Worm (Caenorhabditis elegans) whole organism, L3 larva: ENCODE data around the gene F59E11.2.

ENCODE experiments used
- aly-2 ChIP-seq: fragments of 150-350 bp; optimal IDR thresholded peaks from 2 replicates; lab custom pipeline; 2014; ENCODE audit warnings: missing biosample characterization, missing genetic modification characterization
- ama-1 ChIP-seq: fragments of 150-350 bp; optimal IDR thresholded peaks from 2 replicates; lab custom pipeline; 2018
- ceh-16 ChIP-seq: sonication (generic microtip); optimal IDR thresholded peaks from 2 replicates; lab custom pipeline; 2017; ENCODE audit warnings: missing biosample characterization, missing genetic modification characterization
- ceh-28 ChIP-seq: fragments of 150-350 bp; optimal IDR thresholded peaks from 2 replicates; lab custom pipeline; 2014; ENCODE audit warnings: missing biosample characterization, missing genetic modification reagents, missing genetic modification characterization
- ceh-9 ChIP-seq: sonication (generic microtip); optimal IDR thresholded peaks from 2 replicates; lab custom pipeline; 2018; ENCODE audit warnings: missing biosample characterization, missing genetic modification characterization
- daf-12 ChIP-seq: fragments of 150-350 bp; optimal IDR thresholded peaks from 2 replicates; lab custom pipeline; 2014; ENCODE audit warnings: missing biosample characterization, missing genetic modification reagents, missing genetic modification characterization
- egl-5 ChIP-seq: fragments of 150-350 bp; optimal IDR thresholded peaks from 2 replicates; lab custom pipeline; 2017; ENCODE audit warnings: missing biosample characterization, missing genetic modification reagents, missing genetic modification characterization, inconsistent platforms
- elt-1 ChIP-seq: fragments of 150-350 bp; optimal IDR thresholded peaks from 2 replicates; lab custom pipeline; 2014; ENCODE audit warnings: missing biosample characterization, missing genetic modification characterization
- elt-3 ChIP-seq, 3 experiments: fragments of 150-350 bp in 1 of 3; sonication (generic microtip) in 2 of 3; optimal IDR thresholded peaks; 2 replicates in 2 of 3; 4 replicates in 1 of 3; lab custom pipeline; 2014 to 2017; ENCODE audit warnings: missing biosample characterization in 3 of 3, missing genetic modification characterization in 3 of 3
- eor-1 ChIP-seq, 2 experiments: fragments of 150-350 bp; optimal IDR thresholded peaks; 2 replicates each; lab custom pipeline; 2014 to 2018; ENCODE audit warnings: missing biosample characterization in 2 of 2, missing genetic modification characterization in 2 of 2
- fkh-10 ChIP-seq: sonication (generic microtip); optimal IDR thresholded peaks from 2 replicates; lab custom pipeline; 2017; ENCODE audit warnings: missing biosample characterization, missing genetic modification reagents, missing genetic modification characterization
- fos-1 ChIP-seq: fragments of 150-350 bp; optimal IDR thresholded peaks from 2 replicates; lab custom pipeline; 2014; ENCODE audit warnings: missing biosample characterization, missing genetic modification characterization
- hmg-11 ChIP-seq: sonication (generic microtip); optimal IDR thresholded peaks from 2 replicates; lab custom pipeline; 2016; ENCODE audit warnings: missing genetic modification characterization, missing compliant biosample characterization
- jun-1 ChIP-seq: fragments of 150-350 bp; optimal IDR thresholded peaks from 2 replicates; lab custom pipeline; 2014; ENCODE audit warnings: missing biosample characterization, missing genetic modification reagents, missing genetic modification characterization
- lin-15B ChIP-seq: fragments of 150-350 bp; optimal IDR thresholded peaks from 2 replicates; lab custom pipeline; 2014; ENCODE audit warnings: missing biosample characterization, missing genetic modification characterization
- lin-39 ChIP-seq: fragments of 150-350 bp; optimal IDR thresholded peaks from 2 replicates; lab custom pipeline; 2018; ENCODE audit warnings: missing biosample characterization, missing genetic modification reagents, missing genetic modification characterization
- mdl-1 ChIP-seq: fragments of 150-350 bp; optimal IDR thresholded peaks from 2 replicates; lab custom pipeline; 2014; ENCODE audit warnings: missing biosample characterization, missing genetic modification characterization
- mml-1 ChIP-seq: fragments of 150-350 bp; sonication (generic microtip); optimal IDR thresholded peaks from 3 replicates; lab custom pipeline; 2014; ENCODE audit warnings: missing biosample characterization, missing genetic modification characterization
- nfya-1 ChIP-seq: sonication (generic microtip); optimal IDR thresholded peaks from 2 replicates; lab custom pipeline; 2017; ENCODE audit warnings: missing genetic modification characterization, mild to moderate bottlenecking, missing compliant biosample characterization, antibody characterized with exemption, moderate library complexity; ENCODE audit not compliant: insufficient read depth
- nhr-11 ChIP-seq: fragments of 150-350 bp; optimal IDR thresholded peaks from 2 replicates; lab custom pipeline; 2014; ENCODE audit warnings: missing biosample characterization, missing genetic modification characterization
- nhr-237 ChIP-seq: fragments of 150-350 bp; optimal IDR thresholded peaks from 2 replicates; lab custom pipeline; 2014; ENCODE audit warnings: missing biosample characterization, missing genetic modification characterization
- nhr-25 ChIP-seq: sonication (generic microtip); optimal IDR thresholded peaks from 2 replicates; lab custom pipeline; 2017; ENCODE audit warnings: missing biosample characterization, missing genetic modification characterization
- nhr-28 ChIP-seq: fragments of 150-350 bp; optimal IDR thresholded peaks from 2 replicates; lab custom pipeline; 2014; ENCODE audit warnings: missing biosample characterization, missing genetic modification characterization
- nhr-43 ChIP-seq: sonication (generic microtip); optimal IDR thresholded peaks from 2 replicates; lab custom pipeline; 2016; ENCODE audit warnings: mild to moderate bottlenecking, missing genetic modification characterization, missing compliant biosample characterization; ENCODE audit not compliant: poor library complexity, severe bottlenecking
- nhr-77 ChIP-seq: fragments of 150-350 bp; optimal IDR thresholded peaks from 2 replicates; lab custom pipeline; 2014; ENCODE audit warnings: missing biosample characterization, missing genetic modification characterization
- pha-4 ChIP-seq: fragments of 150-350 bp; optimal IDR thresholded peaks from 2 replicates; lab custom pipeline; 2014; ENCODE audit warnings: missing biosample characterization, missing genetic modification reagents, missing genetic modification characterization
- pqm-1 ChIP-seq: fragments of 150-350 bp; optimal IDR thresholded peaks from 2 replicates; lab custom pipeline; 2017; ENCODE audit warnings: missing biosample characterization, missing genetic modification characterization, inconsistent platforms
- sea-2 ChIP-seq: fragments of 150-350 bp; sonication (generic microtip); optimal IDR thresholded peaks from 4 replicates; lab custom pipeline; 2014; ENCODE audit warnings: missing biosample characterization, missing genetic modification reagents, missing genetic modification characterization
- skn-1 ChIP-seq: fragments of 150-350 bp; optimal IDR thresholded peaks from 2 replicates; lab custom pipeline; 2014; ENCODE audit warnings: missing biosample characterization, missing genetic modification characterization
- tbx-2 ChIP-seq: sonication (generic microtip); optimal IDR thresholded peaks from 2 replicates; lab custom pipeline; 2016; ENCODE audit warnings: mild to moderate bottlenecking, missing genetic modification characterization, missing compliant biosample characterization
- unc-39 ChIP-seq: sonication (generic microtip); optimal IDR thresholded peaks from 4 replicates; lab custom pipeline; 2017; ENCODE audit warnings: missing biosample characterization, missing genetic modification characterization
- ztf-11 ChIP-seq: fragments of 150-350 bp; optimal IDR thresholded peaks from 2 replicates; lab custom pipeline; 2014; ENCODE audit warnings: missing biosample characterization, missing genetic modification characterization
- ztf-4 ChIP-seq: fragments of 150-350 bp; optimal IDR thresholded peaks from 2 replicates; lab custom pipeline; 2014; ENCODE audit warnings: missing biosample characterization, missing genetic modification characterization

The F59E11.2 gene

ce11 chrV:9049271-9049670 lies 48.0 kb downstream of the F59E11.2 start:
- TF ChIP-seq eor-1 (tag; optimal IDR thresholded peaks at IDR 0.05; lab: Kevin White, UChicago) (no peak), aly-2 (tag; lab: Kevin White, UChicago) (no peak), nhr-28 (no peak), nhr-25 (no peak), ama-1 (lab: Kevin White, UChicago) (no peak), nhr-237 (tag; lab: Kevin White, UChicago) (no peak), ceh-16 (no peak), ztf-4 (tag; lab: Kevin White, UChicago) (no peak), mdl-1 (tag; lab: Kevin White, UChicago) (no peak), fkh-10 (no peak), nhr-11 (tag; lab: Kevin White, UChicago) (no peak), nhr-77 (tag; lab: Kevin White, UChicago) (no peak), pha-4 (tag; lab: Kevin White, UChicago) (no peak), lin-15B (no peak), nfya-1 (no peak), pqm-1 (no peak), tbx-2 (tag; lab: Kevin White, UChicago) (no peak), ztf-11 (tag; lab: Kevin White, UChicago) (no peak), egl-5 (tag; lab: Kevin White, UChicago) (no peak), lin-39 (no peak)

ce11 chrV:9051100-9051499 lies 49.8 kb downstream of the F59E11.2 start, which contains the start of gene C25E10.7:
TSS of gene C25E10.7 (minus strand) at chrV:9051200.
- no peak for TF ChIP-seq sea-2 (GFP tag; lab: Kevin White, UChicago)
- no peak for TF ChIP-seq pqm-1
- no peak for TF ChIP-seq nhr-77 (tag; lab: Kevin White, UChicago)
- TF ChIP-seq jun-1 = no peak
- no peak for TF ChIP-seq nhr-11 (tag; lab: Kevin White, UChicago)
- TF ChIP-seq elt-3 (tag; optimal IDR thresholded peaks at IDR 0.05; lab: Kevin White, UChicago) = no peak
- TF ChIP-seq ceh-9 (tag; lab: Kevin White, UChicago) = no peak
- no peak for TF ChIP-seq ceh-28
- TF ChIP-seq nhr-43 (tag; lab: Kevin White, UChicago) = no peak
- TF ChIP-seq fkh-10 = no peak
- TF ChIP-seq fos-1 (tag; lab: Kevin White, UChicago) = no peak
- TF ChIP-seq skn-1 (tag; lab: Kevin White, UChicago) = no peak
- TF ChIP-seq mml-1 (tag; lab: Kevin White, UChicago) = no peak
- no peak for TF ChIP-seq elt-1 (tag; lab: Kevin White, UChicago)
- no peak for TF ChIP-seq nhr-28
- TF ChIP-seq unc-39 (tag; lab: Kevin White, UChicago) = no peak
- TF ChIP-seq daf-12 = no peak
- TF ChIP-seq hmg-11 = no peak
